Fruit fly (Drosophila melanogaster) whole organism, embryonic: ENCODE data around the gene Pfdn2.
A peak's percentile ranks its signal among the peaks of the same experiment; 100 is the strongest.

ENCODE experiments used
- BtbVII ChIP-seq: fragments of 200-800 bp; sonication (Bioruptor generic); optimal IDR thresholded peaks from 3 replicates; lab custom pipeline; 2017; ENCODE audit warnings: missing biosample characterization, mild to moderate bottlenecking, missing genetic modification characterization
- Bteb2 ChIP-seq: fragments of 200-800 bp; sonication (Bioruptor generic); optimal IDR thresholded peaks from 2 replicates; lab custom pipeline; 2016; ENCODE audit warnings: missing biosample characterization, missing genetic modification characterization
- CG11504 ChIP-seq: fragments of 200-800 bp; sonication (Bioruptor generic); optimal IDR thresholded peaks from 3 replicates; lab custom pipeline; 2019; ENCODE audit warnings: missing biosample characterization, mild to moderate bottlenecking, missing genetic modification characterization, moderate library complexity
- CG12071 ChIP-seq: fragments of 200-800 bp; sonication (Bioruptor generic); optimal IDR thresholded peaks from 3 replicates; lab custom pipeline; 2018; ENCODE audit warnings: missing biosample characterization, mild to moderate bottlenecking, missing genetic modification characterization
- CG12769 ChIP-seq: fragments of 200-800 bp; sonication (Bioruptor generic); optimal IDR thresholded peaks from 2 replicates; lab custom pipeline; 2019; ENCODE audit warnings: missing biosample characterization, mild to moderate bottlenecking, missing genetic modification characterization, moderate library complexity
- CG13296 ChIP-seq: fragments of 200-800 bp; sonication (Bioruptor generic); optimal IDR thresholded peaks from 3 replicates; lab custom pipeline; 2018; ENCODE audit warnings: missing biosample characterization, mild to moderate bottlenecking, missing genetic modification characterization
- CG13775 ChIP-seq: fragments of 200-800 bp; sonication (Bioruptor generic); optimal IDR thresholded peaks from 3 replicates; lab custom pipeline; 2017; ENCODE audit warnings: missing biosample characterization, mild to moderate bottlenecking, missing genetic modification characterization
- CG14441 ChIP-seq: fragments of 200-800 bp; sonication (Bioruptor generic); IDR thresholded peaks from 2 replicates; pipeline ENCODE4 v1.3.6; 2022; ENCODE audit warnings: missing biosample characterization, missing genetic modification characterization
- CG14710 ChIP-seq: fragments of 200-800 bp; sonication (Bioruptor generic); optimal IDR thresholded peaks from 3 replicates; lab custom pipeline; 2019; ENCODE audit warnings: missing biosample characterization, mild to moderate bottlenecking, missing genetic modification characterization, moderate library complexity
- CG14965 ChIP-seq: fragments of 200-800 bp; sonication (Bioruptor generic); optimal IDR thresholded peaks from 2 replicates; lab custom pipeline; 2016; ENCODE audit warnings: missing biosample characterization, missing genetic modification characterization, borderline replicate concordance
- CG1529 ChIP-seq: fragments of 200-800 bp; sonication (Bioruptor generic); optimal IDR thresholded peaks from 3 replicates; lab custom pipeline; 2018; ENCODE audit warnings: missing biosample characterization, missing genetic modification characterization
- CG16813 ChIP-seq: fragments of 200-800 bp; sonication (Bioruptor generic); IDR thresholded peaks from 3 replicates; pipeline ENCODE4 v1.3.6; 2022; ENCODE audit warnings: missing biosample characterization, missing genetic modification characterization; ENCODE audit not compliant: partially characterized antibody
- CG17912 ChIP-seq: fragments of 200-800 bp; sonication (Bioruptor generic); optimal IDR thresholded peaks from 2 replicates; lab custom pipeline; 2018; ENCODE audit warnings: missing biosample characterization, mild to moderate bottlenecking, missing genetic modification characterization
- CG18599 ChIP-seq: fragments of 200-800 bp; sonication (Bioruptor generic); optimal IDR thresholded peaks from 3 replicates; lab custom pipeline; 2017; ENCODE audit warnings: missing biosample characterization, missing genetic modification characterization, mild to moderate bottlenecking, moderate library complexity, missing genetic modification reagents
- CG2129 ChIP-seq: fragments of 200-800 bp; sonication (Bioruptor generic); IDR thresholded peaks from 2 replicates; pipeline ENCODE4 v1.3.6; 2022; ENCODE audit warnings: missing biosample characterization, missing genetic modification characterization; ENCODE audit not compliant: partially characterized antibody
- CG33557 ChIP-seq: fragments of 200-800 bp; sonication (Bioruptor generic); optimal IDR thresholded peaks from 2 replicates; lab custom pipeline; 2019; ENCODE audit warnings: missing biosample characterization, mild to moderate bottlenecking, missing genetic modification characterization, moderate library complexity
- CG3407 ChIP-seq: fragments of 200-800 bp; sonication (Bioruptor generic); optimal IDR thresholded peaks from 2 replicates; lab custom pipeline; 2018; ENCODE audit warnings: missing biosample characterization, mild to moderate bottlenecking, missing genetic modification characterization
- CG4707 ChIP-seq: fragments of 200-800 bp; sonication (Bioruptor generic); optimal IDR thresholded peaks from 2 replicates; lab custom pipeline; 2018; ENCODE audit warnings: missing biosample characterization, mild to moderate bottlenecking, missing genetic modification characterization, moderate library complexity
- CG7357 ChIP-seq: fragments of 200-800 bp; sonication (Bioruptor generic); IDR thresholded peaks from 3 replicates; pipeline ENCODE4 v1.3.6; 2022; ENCODE audit warnings: missing biosample characterization, missing genetic modification characterization
- CG9215 ChIP-seq: fragments of 200-800 bp; sonication (Bioruptor generic); IDR thresholded peaks from 2 replicates; pipeline ENCODE4 v1.3.6; 2022; ENCODE audit warnings: missing biosample characterization, missing genetic modification characterization
- CoRest ChIP-seq: fragments of 200-800 bp; sonication (Bioruptor generic); optimal IDR thresholded peaks from 3 replicates; lab custom pipeline; 2018; ENCODE audit warnings: missing biosample characterization, mild to moderate bottlenecking, missing genetic modification characterization, moderate library complexity
- Drgx ChIP-seq: fragments of 200-800 bp; sonication (Bioruptor generic); IDR thresholded peaks from 2 replicates; pipeline ENCODE4 v1.3.6; 2022; ENCODE audit warnings: missing biosample characterization, missing genetic modification characterization
- E2f1 ChIP-seq: fragments of 200-800 bp; sonication (Bioruptor generic); IDR thresholded peaks from 2 replicates; pipeline ENCODE4 v1.3.6; 2022; ENCODE audit warnings: missing biosample characterization, missing genetic modification characterization
- GATAe ChIP-seq: fragments of 200-800 bp; sonication (Bioruptor generic); conservative IDR thresholded peaks from 2 replicates; pipeline ENCODE4 v1.3.6; 2022; ENCODE audit warnings: missing biosample characterization, missing genetic modification characterization
- Gug ChIP-seq: fragments of 200-800 bp; sonication (Bioruptor generic); IDR thresholded peaks from 4 replicates; pipeline ENCODE4 v1.3.6; 2022; ENCODE audit warnings: missing biosample characterization, missing genetic modification characterization
- HLH54F ChIP-seq: fragments of 200-800 bp; sonication (Bioruptor generic); optimal IDR thresholded peaks from 3 replicates; lab custom pipeline; 2016; ENCODE audit warnings: missing biosample characterization, missing genetic modification characterization
- Hr3 ChIP-seq: fragments of 200-800 bp; sonication (Bioruptor generic); optimal IDR thresholded peaks from 3 replicates; lab custom pipeline; 2016; ENCODE audit warnings: missing biosample characterization, missing genetic modification characterization
- MESR4 ChIP-seq: fragments of 200-800 bp; sonication (Bioruptor generic); optimal IDR thresholded peaks from 2 replicates; lab custom pipeline; 2018; ENCODE audit warnings: missing biosample characterization, mild to moderate bottlenecking, missing genetic modification characterization, moderate library complexity
- MTF-1 ChIP-seq: fragments of 200-800 bp; sonication (Bioruptor generic); optimal IDR thresholded peaks from 2 replicates; lab custom pipeline; 2018; ENCODE audit warnings: missing biosample characterization, mild to moderate bottlenecking, missing genetic modification characterization, borderline replicate concordance
- NC2β ChIP-seq: fragments of 200-800 bp; sonication (Bioruptor generic); optimal IDR thresholded peaks from 2 replicates; lab custom pipeline; 2016; ENCODE audit warnings: missing biosample characterization, missing genetic modification characterization
- Pdp1 ChIP-seq, 2 experiments: fragments of 200-800 bp; sonication (Bioruptor generic); optimal IDR thresholded peaks; 3 replicates each; lab custom pipeline; 2016; ENCODE audit warnings: missing biosample characterization in 2 of 2, missing genetic modification characterization in 2 of 2, mild to moderate bottlenecking in 1 of 2, moderate library complexity in 1 of 2
- Sox102F ChIP-seq: fragments of 200-800 bp; sonication (Bioruptor generic); optimal IDR thresholded peaks from 2 replicates; lab custom pipeline; 2018; ENCODE audit warnings: missing biosample characterization, mild to moderate bottlenecking, missing genetic modification characterization, moderate library complexity
- amos ChIP-seq: fragments of 200-800 bp; sonication (Bioruptor generic); IDR thresholded peaks from 2 replicates; pipeline ENCODE4 v1.3.6; 2022; ENCODE audit warnings: missing biosample characterization, missing genetic modification characterization; ENCODE audit not compliant: partially characterized antibody
- btn ChIP-seq: fragments of 200-800 bp; sonication (Bioruptor generic); optimal IDR thresholded peaks from 2 replicates; lab custom pipeline; 2016; ENCODE audit warnings: missing biosample characterization, missing genetic modification characterization
- chif ChIP-seq, 2 experiments: fragments of 200-800 bp; sonication (Bioruptor generic); optimal IDR thresholded peaks; 3 replicates each; lab custom pipeline; 2016; ENCODE audit warnings: missing biosample characterization in 2 of 2, missing genetic modification characterization in 2 of 2
- ci ChIP-seq: fragments of 200-800 bp; sonication (Bioruptor generic); IDR thresholded peaks from 3 replicates; pipeline ENCODE4 v1.3.6; 2022; ENCODE audit warnings: missing biosample characterization, missing genetic modification characterization
- dmrt11E ChIP-seq: fragments of 200-800 bp; sonication (Bioruptor generic); optimal IDR thresholded peaks from 3 replicates; lab custom pipeline; 2018; ENCODE audit warnings: missing biosample characterization, mild to moderate bottlenecking, missing genetic modification characterization, moderate library complexity
- esg ChIP-seq: fragments of 200-800 bp; sonication (Bioruptor generic); conservative IDR thresholded peaks from 2 replicates; pipeline ENCODE4 v1.3.6; 2022; ENCODE audit warnings: missing biosample characterization, missing genetic modification characterization
- eyg ChIP-seq: fragments of 200-800 bp; sonication (Bioruptor generic); optimal IDR thresholded peaks from 3 replicates; lab custom pipeline; 2016; ENCODE audit warnings: missing biosample characterization, missing genetic modification characterization
- fd96Cb ChIP-seq: fragments of 200-800 bp; sonication (Bioruptor generic); optimal IDR thresholded peaks from 2 replicates; lab custom pipeline; 2018; ENCODE audit warnings: missing biosample characterization, mild to moderate bottlenecking, missing genetic modification characterization, moderate library complexity
- knrl ChIP-seq: fragments of 200-800 bp; sonication (Bioruptor generic); IDR thresholded peaks from 3 replicates; pipeline ENCODE4 v1.3.6; 2022; ENCODE audit warnings: missing biosample characterization, missing genetic modification characterization; ENCODE audit not compliant: partially characterized antibody
- nau ChIP-seq: fragments of 200-800 bp; sonication (Bioruptor generic); optimal IDR thresholded peaks from 3 replicates; lab custom pipeline; 2017; ENCODE audit warnings: missing biosample characterization, mild to moderate bottlenecking, missing genetic modification characterization, missing genetic modification reagents
- nerfin-1 ChIP-seq: fragments of 200-800 bp; sonication (Bioruptor generic); optimal IDR thresholded peaks from 3 replicates; lab custom pipeline; 2019; ENCODE audit warnings: missing biosample characterization, mild to moderate bottlenecking, missing genetic modification characterization, moderate library complexity
- peb ChIP-seq: fragments of 200-800 bp; sonication (Bioruptor generic); IDR thresholded peaks from 2 replicates; pipeline ENCODE4 v1.3.6; 2022; ENCODE audit warnings: missing biosample characterization, missing genetic modification characterization
- ranshi ChIP-seq: fragments of 200-800 bp; sonication (Bioruptor generic); IDR thresholded peaks from 2 replicates; pipeline ENCODE4 v1.3.6; 2022; ENCODE audit warnings: missing biosample characterization, missing genetic modification characterization
- row ChIP-seq: fragments of 200-800 bp; sonication (Bioruptor generic); IDR thresholded peaks from 3 replicates; pipeline ENCODE4 v1.3.6; 2022; ENCODE audit warnings: missing biosample characterization, missing genetic modification characterization
- run ChIP-seq: fragments of 200-800 bp; sonication (Bioruptor generic); optimal IDR thresholded peaks from 3 replicates; lab custom pipeline; 2018; ENCODE audit warnings: missing biosample characterization, mild to moderate bottlenecking, missing genetic modification characterization
- slbo ChIP-seq: fragments of 200-800 bp; sonication (Bioruptor generic); IDR thresholded peaks from 2 replicates; pipeline ENCODE4 v1.3.6; 2022; ENCODE audit warnings: missing biosample characterization, missing genetic modification characterization
- zen2 ChIP-seq: fragments of 200-800 bp; sonication (Bioruptor generic); IDR thresholded peaks from 3 replicates; pipeline ENCODE4 v1.3.6; 2022; ENCODE audit warnings: missing biosample characterization, missing genetic modification characterization; ENCODE audit not compliant: partially characterized antibody

Gene Pfdn2

dm6 chr3L:11093046-11093520 lies 18.9 kb upstream of the Pfdn2 start, which contains the start of gene JIL-1 (continued):
- TF ChIP-seq row (peak; percentile 93), Sox102F (GFP tag; lab: Kevin White, UChicago) (peak; percentile 42), HLH54F (GFP tag; lab: Kevin White, UChicago) (peak; percentile 69), CG9215 (GFP tag; lab: Robert Waterston, UW) (peak; percentile 68), CG12769 (peak; percentile 35), CG1529 (peak; percentile 11), fd96Cb (tag; lab: Kevin White, UChicago) (peak; percentile 40), CG4707 (peak; percentile 25), ci (GFP tag; lab: Robert Waterston, UW) (peak; percentile 78), esg (GFP tag; lab: Robert Waterston, UW) (peak; percentile 42; the same call in 1 of the 2 replicates), ranshi (GFP tag; lab: Robert Waterston, UW) (peak; percentile 63), MTF-1 (GFP tag; lab: Kevin White, UChicago) (no peak), nerfin-1 (tag; lab: Kevin White, UChicago) (peak; percentile 30), CG16813 (peak; percentile 89), CG13296 (peak; percentile 47), btn (GFP tag; lab: Kevin White, UChicago) (no peak), CG17912 (GFP tag; lab: Kevin White, UChicago) (peak; percentile 19), CG33557 (GFP tag; lab: Kevin White, UChicago) (peak; percentile 28), Gug (peak; percentile 80), E2f1 (peak; percentile 65), CG11504 (tag; lab: Kevin White, UChicago) (peak; percentile 61), MESR4 (GFP tag; lab: Kevin White, UChicago) (peak; percentile 70), peb (GFP tag; lab: Robert Waterston, UW) (peak; percentile 33), run (tag; lab: Kevin White, UChicago) (no peak), CG7357 (0 out of 3 replicates have a peak, but pooled peaks have one; percentile 45), GATAe (GFP tag; lab: Robert Waterston, UW) (no peak), CG14710 (tag; lab: Kevin White, UChicago) (peak; percentile 58), nau (GFP tag; lab: Kevin White, UChicago) (no peak), NC2β (GFP tag; lab: Kevin White, UChicago) (peak; percentile 52), slbo (GFP tag; lab: Robert Waterston, UW) (peak; percentile 93), CG2129 (GFP tag; lab: Robert Waterston, UW) (peak; percentile 78), chif (GFP tag; optimal IDR thresholded peaks at IDR 0.05; lab: Kevin White, UChicago) (peak; percentile 2 to 20), CG3407 (peak; percentile 46), eyg (GFP tag; lab: Kevin White, UChicago) (no peak), Drgx (GFP tag; lab: Robert Waterston, UW) (peak; percentile 24; the same call in 1 of the 2 replicates), amos (GFP tag; lab: Robert Waterston, UW) (peak; percentile 92), zen2 (GFP tag; lab: Robert Waterston, UW) (peak; percentile 38; the same call in 2 of the 3 replicates), Pdp1 (GFP tag; optimal IDR thresholded peaks at IDR 0.05; lab: Kevin White, UChicago) (peak; percentile 1 to 59), CG13775 (GFP tag; lab: Kevin White, UChicago) (peak; percentile 37), knrl (GFP tag; lab: Robert Waterston, UW) (peak; percentile 87), BtbVII (GFP tag; lab: Kevin White, UChicago) (peak; percentile 39), CG14441 (GFP tag; lab: Robert Waterston, UW) (peak; percentile 77), Bteb2 (peak; percentile 18), CG14965 (GFP tag; lab: Kevin White, UChicago) (no peak), CoRest (tag; lab: Kevin White, UChicago) (peak; percentile 60), CG12071 (GFP tag; lab: Kevin White, UChicago) (peak; percentile 14), dmrt11E (tag; lab: Kevin White, UChicago) (peak; percentile 36), Hr3 (GFP tag; lab: Kevin White, UChicago) (peak; percentile 65), CG18599 (GFP tag; lab: Kevin White, UChicago) (peak; percentile 72)
